Worm (Caenorhabditis elegans) whole organism, L4 larva: Measurements from ENCODE around the gene srg-10.

Experiments used
- R02D3.7 ChIP-seq: fragments of 150-350 bp; sonication (generic microtip); optimal IDR thresholded peaks from 3 replicates; lab custom pipeline; 2014; ENCODE audit warnings: missing biosample characterization, missing genetic modification characterization
- T20F7.1 ChIP-seq: fragments of 200-800 bp; sonication (Bioruptor generic); optimal IDR thresholded peaks from 2 replicates; lab custom pipeline; 2018; ENCODE audit warnings: mild to moderate bottlenecking, missing genetic modification characterization, missing compliant biosample characterization
- Y75B8A.6 ChIP-seq: fragments of 200-800 bp; sonication (Bioruptor generic); IDR thresholded peaks from 2 replicates; pipeline ENCODE4 v1.3.6; 2022; ENCODE audit warnings: missing genetic modification reagents, missing genetic modification characterization, missing compliant biosample characterization
- ZK337.2 ChIP-seq: fragments of 200-800 bp; sonication (Bioruptor generic); IDR thresholded peaks from 2 replicates; pipeline ENCODE4 v1.3.6; 2022; ENCODE audit warnings: missing genetic modification reagents, missing genetic modification characterization, missing compliant biosample characterization
- aha-1 ChIP-seq: fragments of 150-350 bp; peaks from one replicate; lab custom pipeline; 2014; ENCODE audit warnings: missing biosample characterization, missing genetic modification characterization
- attf-4 ChIP-seq: sonication (generic microtip); optimal IDR thresholded peaks from 3 replicates; lab custom pipeline; 2017; ENCODE audit warnings: missing biosample characterization, missing genetic modification characterization
- ceh-28 ChIP-seq: fragments of 150-350 bp; optimal IDR thresholded peaks from 2 replicates; lab custom pipeline; 2014; ENCODE audit warnings: missing biosample characterization, missing genetic modification reagents, missing genetic modification characterization
- ceh-32 ChIP-seq: sonication (generic microtip); optimal IDR thresholded peaks from 2 replicates; lab custom pipeline; 2016; ENCODE audit warnings: mild to moderate bottlenecking, missing genetic modification characterization, missing compliant biosample characterization; ENCODE audit not compliant: poor library complexity
- ceh-44 ChIP-seq: fragments of 200-800 bp; sonication (Bioruptor generic); IDR thresholded peaks from 2 replicates; pipeline ENCODE4 v1.3.6; 2022; ENCODE audit warnings: missing genetic modification reagents, missing genetic modification characterization, missing compliant biosample characterization
- ceh-82 ChIP-seq: sonication (generic microtip); optimal IDR thresholded peaks from 2 replicates; lab custom pipeline; 2017; ENCODE audit warnings: missing biosample characterization, missing genetic modification characterization
- daf-8 ChIP-seq: fragments of 200-800 bp; sonication (Bioruptor generic); IDR thresholded peaks from 2 replicates; pipeline ENCODE4 v1.3.6; 2022; ENCODE audit warnings: missing genetic modification characterization, missing compliant biosample characterization
- dmd-8 ChIP-seq: fragments of 200-800 bp; sonication (Bioruptor generic); IDR thresholded peaks from 2 replicates; pipeline ENCODE4 v1.3.6; 2022; ENCODE audit warnings: missing genetic modification characterization, missing compliant biosample characterization
- dmd-9 ChIP-seq: fragments of 200-800 bp; sonication (Bioruptor generic); IDR thresholded peaks from 2 replicates; pipeline ENCODE4 v1.3.6; 2022; ENCODE audit warnings: missing genetic modification reagents, missing genetic modification characterization, missing compliant biosample characterization
- fos-1 ChIP-seq: fragments of 150-350 bp; optimal IDR thresholded peaks from 2 replicates; lab custom pipeline; 2014; ENCODE audit warnings: missing biosample characterization, missing genetic modification characterization
- gei-8 ChIP-seq: fragments of 200-800 bp; sonication (Bioruptor generic); optimal IDR thresholded peaks from 2 replicates; lab custom pipeline; 2018; ENCODE audit warnings: mild to moderate bottlenecking, missing genetic modification characterization, missing compliant biosample characterization
- hlh-11 ChIP-seq: fragments of 200-800 bp; sonication (Bioruptor generic); optimal IDR thresholded peaks from 2 replicates; lab custom pipeline; 2018; ENCODE audit warnings: mild to moderate bottlenecking, missing genetic modification characterization, missing compliant biosample characterization
- hlh-30 ChIP-seq: sonication (generic microtip); optimal IDR thresholded peaks from 2 replicates; lab custom pipeline; 2017; ENCODE audit warnings: antibody characterized with exemption, mild to moderate bottlenecking, missing genetic modification characterization, missing compliant biosample characterization; ENCODE audit not compliant: insufficient read depth
- lin-15B ChIP-seq: fragments of 150-350 bp; sonication (generic microtip); optimal IDR thresholded peaks from 3 replicates; lab custom pipeline; 2014; ENCODE audit warnings: missing biosample characterization, missing genetic modification characterization
- lin-29 ChIP-seq: fragments of 200-800 bp; sonication (Bioruptor generic); IDR thresholded peaks from 2 replicates; pipeline ENCODE4 v1.3.6; 2022; ENCODE audit warnings: missing genetic modification reagents, missing genetic modification characterization, missing compliant biosample characterization
- lir-3 ChIP-seq: sonication (generic microtip); optimal IDR thresholded peaks from 2 replicates; lab custom pipeline; 2016; ENCODE audit warnings: mild to moderate bottlenecking, missing genetic modification characterization, missing compliant biosample characterization
- madf-9 ChIP-seq: fragments of 200-800 bp; sonication (Bioruptor generic); conservative IDR thresholded peaks from 2 replicates; pipeline ENCODE4 v1.3.6; 2022; ENCODE audit warnings: missing genetic modification reagents, missing genetic modification characterization, missing compliant biosample characterization
- mdl-1 ChIP-seq, 2 experiments: fragments of 150-350 bp in 1 of 2; sonication (generic microtip) in 1 of 2; optimal IDR thresholded peaks; 2 replicates each; lab custom pipeline; 2014 to 2017; ENCODE audit warnings: missing biosample characterization in 2 of 2, missing genetic modification characterization in 2 of 2
- nhr-10 ChIP-seq: fragments of 150-350 bp; optimal IDR thresholded peaks from 2 replicates; lab custom pipeline; 2014; ENCODE audit warnings: missing biosample characterization, missing genetic modification characterization
- nhr-11 ChIP-seq: fragments of 150-350 bp; optimal IDR thresholded peaks from 2 replicates; lab custom pipeline; 2014; ENCODE audit warnings: missing biosample characterization, missing genetic modification characterization
- nhr-111 ChIP-seq: fragments of 200-800 bp; sonication (Bioruptor generic); optimal IDR thresholded peaks from 2 replicates; lab custom pipeline; 2018; ENCODE audit warnings: mild to moderate bottlenecking, missing genetic modification characterization, missing compliant biosample characterization
- nhr-25 ChIP-seq: sonication (generic microtip); optimal IDR thresholded peaks from 2 replicates; lab custom pipeline; 2017; ENCODE audit warnings: missing genetic modification characterization, mild to moderate bottlenecking, missing compliant biosample characterization, antibody characterized with exemption, moderate library complexity, borderline replicate concordance; ENCODE audit not compliant: insufficient read depth
- nhr-28 ChIP-seq: fragments of 150-350 bp; optimal IDR thresholded peaks from 2 replicates; lab custom pipeline; 2014; ENCODE audit warnings: missing biosample characterization, missing genetic modification characterization
- nhr-42 ChIP-seq: fragments of 200-800 bp; sonication (Bioruptor generic); IDR thresholded peaks from 2 replicates; pipeline ENCODE4 v1.3.6; 2022; ENCODE audit warnings: missing genetic modification characterization, missing compliant biosample characterization
- rbr-2 ChIP-seq: sonication (generic microtip); optimal IDR thresholded peaks from 2 replicates; lab custom pipeline; 2016; ENCODE audit warnings: missing genotype, missing genetic modification characterization, missing compliant biosample characterization
- skn-1 ChIP-seq: fragments of 150-350 bp; optimal IDR thresholded peaks from 2 replicates; lab custom pipeline; 2014; ENCODE audit warnings: missing biosample characterization, missing genetic modification characterization
- tag-97 ChIP-seq: fragments of 200-800 bp; sonication (Bioruptor generic); IDR thresholded peaks from 2 replicates; pipeline ENCODE4 v1.3.6; 2022; ENCODE audit warnings: missing genetic modification characterization, missing compliant biosample characterization
- tra-1 ChIP-seq: fragments of 200-800 bp; sonication (Bioruptor generic); IDR thresholded peaks from 2 replicates; pipeline ENCODE4 v1.3.6; 2022; ENCODE audit warnings: missing genetic modification reagents, missing genetic modification characterization, missing compliant biosample characterization
- unc-39 ChIP-seq: sonication (generic microtip); optimal IDR thresholded peaks from 2 replicates; lab custom pipeline; 2017; ENCODE audit warnings: missing biosample characterization, missing genetic modification characterization
- unc-62 ChIP-seq, 3 experiments: fragments of 150-350 bp in 1 of 3; sonication (generic microtip); optimal IDR thresholded peaks in 2 of 3; peaks in 1 of 3; 1 replicate in 1 of 3; 2 replicates in 2 of 3; lab custom pipeline; 2014 to 2017; ENCODE audit warnings: missing biosample characterization in 3 of 3, missing genetic modification characterization in 3 of 3, missing genetic modification reagents in 3 of 3, missing genotype in 1 of 3
- zag-1 ChIP-seq: fragments of 150-350 bp; optimal IDR thresholded peaks from 2 replicates; lab custom pipeline; 2014; ENCODE audit warnings: missing biosample characterization, missing genetic modification characterization
- zfp-2 ChIP-seq: sonication (generic microtip); optimal IDR thresholded peaks from 2 replicates; lab custom pipeline; 2016; ENCODE audit warnings: mild to moderate bottlenecking, missing genetic modification characterization, missing compliant biosample characterization
- zfp-3 ChIP-seq: fragments of 200-800 bp; sonication (Bioruptor generic); conservative IDR thresholded peaks from 2 replicates; pipeline ENCODE4 v1.3.6; 2022; ENCODE audit warnings: missing genetic modification reagents, missing genetic modification characterization, missing compliant biosample characterization
- zip-11 ChIP-seq: fragments of 200-800 bp; sonication (Bioruptor generic); IDR thresholded peaks from 2 replicates; pipeline ENCODE4 v1.3.6; 2022; ENCODE audit warnings: missing genetic modification characterization, missing compliant biosample characterization
- ztf-7 ChIP-seq: fragments of 150-350 bp; optimal IDR thresholded peaks from 2 replicates; lab custom pipeline; 2014; ENCODE audit warnings: missing biosample characterization, missing genetic modification characterization

The srg-10 gene

ce11 chrIII:4705207-4705606 is 27.6 kb downstream of the srg-10 start, which contains the start of gene pgap-2:
pgap-2 (plus strand) TSS chrIII:4705507.
- no peak for TF ChIP-seq zip-11 (GFP tag; lab: Robert Waterston, UW)
- TF ChIP-seq unc-62 (GFP tag; optimal IDR thresholded peaks at IDR 0.05 in 1 of 2; lab: Kevin White, UChicago): peak in 1 of 2 experiments; percentile 5
- no peak for TF ChIP-seq unc-62 (tag; optimal IDR thresholded peaks at IDR 0.05; lab: Kevin White, UChicago)

- no peak for TF ChIP-seq nhr-42
- TF ChIP-seq ceh-82 (tag; lab: Kevin White, UChicago): no peak
- TF ChIP-seq zfp-3 (GFP tag; lab: Robert Waterston, UW): no peak
- no peak for TF ChIP-seq aha-1
- no peak for TF ChIP-seq ZK337.2
- TF ChIP-seq unc-39 (tag; lab: Kevin White, UChicago): no peak
- no peak for TF ChIP-seq nhr-25
- TF ChIP-seq nhr-10 (tag; lab: Kevin White, UChicago): no peak
- TF ChIP-seq lin-29 (GFP tag; lab: Robert Waterston, UW): no peak
- no peak for TF ChIP-seq zip-11 (GFP tag; lab: Robert Waterston, UW)
- TF ChIP-seq nhr-11: no peak
- TF ChIP-seq hlh-30: no peak
Observed at ce11 chrIII:4706678-4707077, 29.1 kb downstream of the srg-10 start, which contains the start of gene T04A8.13. T04A8.13 (plus strand) TSS chrIII:4706978.

- no peak for TF ChIP-seq ztf-7 (tag; lab: Kevin White, UChicago)
- no peak for TF ChIP-seq R02D3.7 (tag; lab: Kevin White, UChicago)
- TF ChIP-seq nhr-111 (GFP tag; lab: Kevin White, UChicago): no peak
- no peak for TF ChIP-seq attf-4
- TF ChIP-seq lir-3 (tag; lab: Kevin White, UChicago): no peak
- TF ChIP-seq tra-1 (GFP tag; lab: Robert Waterston, UW): no peak
- no peak for TF ChIP-seq ceh-82 (tag; lab: Kevin White, UChicago)
- no peak for TF ChIP-seq zfp-3 (GFP tag; lab: Robert Waterston, UW)
- no peak for TF ChIP-seq daf-8 (GFP tag; lab: Robert Waterston, UW)
- no peak for TF ChIP-seq gei-8
Observed at ce11 chrIII:4708909-4709308, 31.3 kb downstream of the srg-10 start, which contains the start of gene T04A8.18. T04A8.18 (plus strand) TSS chrIII:4709209.

- TF ChIP-seq ceh-44 (GFP tag; lab: Robert Waterston, UW) (no peak), zfp-2 (tag; lab: Kevin White, UChicago) (no peak), madf-9 (no peak), dmd-9 (GFP tag; lab: Robert Waterston, UW) (no peak), fos-1 (tag; lab: Kevin White, UChicago) (no peak), lin-15B (tag; lab: Kevin White, UChicago) (no peak), ceh-28 (tag; lab: Kevin White, UChicago) (no peak), hlh-11 (tag; lab: Kevin White, UChicago) (no peak), ceh-32 (tag; lab: Kevin White, UChicago) (no peak), ztf-7 (tag; lab: Kevin White, UChicago) (no peak), nhr-28 (tag; lab: Kevin White, UChicago) (no peak), T20F7.1 (no peak), dmd-8 (no peak), skn-1 (tag; lab: Kevin White, UChicago) (no peak), rbr-2 (tag; lab: Kevin White, UChicago) (no peak), tag-97 (GFP tag; lab: Robert Waterston, UW) (no peak), Y75B8A.6 (GFP tag; lab: Robert Waterston, UW) (no peak), mdl-1 (tag; optimal IDR thresholded peaks at IDR 0.05; lab: Kevin White, UChicago) (no peak), zag-1 (tag; lab: Kevin White, UChicago) (no peak)
Observed at ce11 chrIII:4715088-4715487, 37.5 kb downstream of the srg-10 start, which contains the start of gene him-18. him-18 (minus strand) TSS chrIII:4715188.
